Worm (Caenorhabditis elegans): Measurements from ENCODE around the gene aagr-1.
A peak's percentile ranks its signal among the peaks of the same experiment; 100 is the strongest.
"Not testable (repeated sequence)": the region's sequence is repeated elsewhere in the genome, so short reads cannot be mapped to it uniquely, and the experiment has no call there.

aagr-1 gene

ce11 chrIV:8379278-8379677 lies 13.0 kb downstream of the aagr-1 start, which contains the start of gene nap-1:
nap-1 (minus strand) TSS chrIV:8379319.
- TF ChIP-seq W03F9.2 (tag; optimal IDR thresholded peaks at IDR 0.05) (peak; percentile 89), him-1 (tag; optimal IDR thresholded peaks at IDR 0.05) (no peak), dao-5 (tag; optimal IDR thresholded peaks at IDR 0.05) (no peak)

ce11 chrIV:8379683-8380082 lies 13.4 kb downstream of the aagr-1 start, which contains the start of gene praf-3:
praf-3 (plus strand) TSS chrIV:8379983.
- TF ChIP-seq W03F9.2 (tag; optimal IDR thresholded peaks at IDR 0.05) (no peak), dao-5 (tag; optimal IDR thresholded peaks at IDR 0.05) (no peak), him-1 (tag; optimal IDR thresholded peaks at IDR 0.05) (no peak)

ce11 chrIV:8380266-8380850 lies 14.0 kb downstream of the aagr-1 start:
- TF ChIP-seq dao-5 (tag; optimal IDR thresholded peaks at IDR 0.05) (no peak), him-1 (tag; optimal IDR thresholded peaks at IDR 0.05) (no peak)

- TF ChIP-seq dao-5 (tag; optimal IDR thresholded peaks at IDR 0.05), result no peak
- no peak for TF ChIP-seq him-1 (tag; optimal IDR thresholded peaks at IDR 0.05)
- no peak for TF ChIP-seq W03F9.2 (tag; optimal IDR thresholded peaks at IDR 0.05)
Measured at ce11 chrIV:8382695-8383094, 16.4 kb downstream of the aagr-1 start, which contains the start of gene D2096.9. D2096.9 (minus strand) TSS chrIV:8382795.

- TF ChIP-seq W03F9.2 (tag; optimal IDR thresholded peaks at IDR 0.05), result no peak
- no peak for TF ChIP-seq him-1 (tag; optimal IDR thresholded peaks at IDR 0.05)
- no peak for TF ChIP-seq dao-5 (tag; optimal IDR thresholded peaks at IDR 0.05)
Measured at ce11 chrIV:8384737-8385136, 18.4 kb downstream of the aagr-1 start.

- no peak for TF ChIP-seq him-1 (tag; optimal IDR thresholded peaks at IDR 0.05)
- TF ChIP-seq W03F9.2 (tag; optimal IDR thresholded peaks at IDR 0.05), result no peak
- TF ChIP-seq dao-5 (tag; optimal IDR thresholded peaks at IDR 0.05), result no peak
Measured at ce11 chrIV:8385662-8386061, 19.3 kb downstream of the aagr-1 start.

- not testable (repeated sequence) for TF ChIP-seq W03F9.2, him-1, dao-5 (tag; optimal IDR thresholded peaks at IDR 0.05)
Measured at ce11 chrIV:8389139-8389538, 22.8 kb downstream of the aagr-1 start, which contains the start of gene D2096.10. D2096.10 (minus strand) TSS chrIV:8389239.

- no peak for TF ChIP-seq dao-5 (tag; optimal IDR thresholded peaks at IDR 0.05)
Measured at ce11 chrIV:8394105-8394504, 27.8 kb downstream of the aagr-1 start, which contains the start of gene D2096.11. D2096.11 (minus strand) TSS chrIV:8394205.

ce11 chrIV:8396348-8396747 lies 30.0 kb downstream of the aagr-1 start, which contains the start of gene timm-17B.2:
timm-17B.2 (plus strand) TSS chrIV:8396648.
- no peak for TF ChIP-seq him-1 (tag; optimal IDR thresholded peaks at IDR 0.05)
- no peak for TF ChIP-seq dao-5 (tag; optimal IDR thresholded peaks at IDR 0.05)
- TF ChIP-seq W03F9.2 (tag; optimal IDR thresholded peaks at IDR 0.05), result no peak

ce11 chrIV:8397814-8398213 lies 31.5 kb downstream of the aagr-1 start:
- TF ChIP-seq W03F9.2 (tag; optimal IDR thresholded peaks at IDR 0.05) (no peak), him-1 (tag; optimal IDR thresholded peaks at IDR 0.05) (no peak), dao-5 (tag; optimal IDR thresholded peaks at IDR 0.05) (no peak)

- no peak for TF ChIP-seq W03F9.2 (tag; optimal IDR thresholded peaks at IDR 0.05)
- TF ChIP-seq dao-5 (tag; optimal IDR thresholded peaks at IDR 0.05), result no peak
- no peak for TF ChIP-seq him-1 (tag; optimal IDR thresholded peaks at IDR 0.05)
Measured at ce11 chrIV:8420961-8421360, 54.6 kb downstream of the aagr-1 start, which contains the start of gene M116.5. M116.5 (minus strand) TSS chrIV:8421061.
